Worm (Caenorhabditis elegans) whole organism, early embryonic: Measurements from ENCODE around the gene perm-3.

Source experiments
- F13C5.2 ChIP-seq: sonication (generic microtip); optimal IDR thresholded peaks from 2 replicates; lab custom pipeline; 2017; ENCODE audit warnings: mild to moderate bottlenecking, missing genetic modification characterization, inconsistent platforms, missing compliant biosample characterization
- aly-1 ChIP-seq: sonication (generic microtip); optimal IDR thresholded peaks from 2 replicates; lab custom pipeline; 2016; ENCODE audit warnings: missing genetic modification characterization, missing compliant biosample characterization
- ama-1 ChIP-seq: fragments of 150-350 bp; optimal IDR thresholded peaks from 2 replicates; lab custom pipeline; 2014
- ceh-13 ChIP-seq: fragments of 200-800 bp; sonication (Bioruptor generic); optimal IDR thresholded peaks from 2 replicates; lab custom pipeline; 2018; ENCODE audit warnings: mild to moderate bottlenecking, missing genetic modification characterization, missing compliant biosample characterization
- ets-7 ChIP-seq: sonication (generic microtip); optimal IDR thresholded peaks from 2 replicates; lab custom pipeline; 2016; ENCODE audit warnings: missing genotype, missing genetic modification characterization, missing compliant biosample characterization
- flt-1 ChIP-seq: fragments of 200-800 bp; sonication (Bioruptor generic); IDR thresholded peaks from 2 replicates; pipeline ENCODE4 v1.3.6; 2022; ENCODE audit warnings: missing genetic modification characterization, missing compliant biosample characterization
- hmbx-1 ChIP-seq: sonication (generic microtip); optimal IDR thresholded peaks from 2 replicates; lab custom pipeline; 2016; ENCODE audit warnings: mild to moderate bottlenecking, missing genetic modification characterization, missing compliant biosample characterization
- pes-1 ChIP-seq: fragments of 200-800 bp; sonication (Bioruptor generic); IDR thresholded peaks from 2 replicates; pipeline ENCODE4 v1.3.6; 2022; ENCODE audit warnings: missing genetic modification reagents, missing genetic modification characterization, missing compliant biosample characterization
- sea-1 ChIP-seq: fragments of 200-800 bp; sonication (Bioruptor generic); conservative IDR thresholded peaks from 2 replicates; pipeline ENCODE4 v1.3.6; 2022; ENCODE audit warnings: missing genetic modification characterization, missing compliant biosample characterization
- tbx-11 ChIP-seq: fragments of 200-800 bp; sonication (Bioruptor generic); IDR thresholded peaks from 2 replicates; pipeline ENCODE4 v1.3.6; 2022; ENCODE audit warnings: missing genetic modification characterization, missing compliant biosample characterization

DNA sequence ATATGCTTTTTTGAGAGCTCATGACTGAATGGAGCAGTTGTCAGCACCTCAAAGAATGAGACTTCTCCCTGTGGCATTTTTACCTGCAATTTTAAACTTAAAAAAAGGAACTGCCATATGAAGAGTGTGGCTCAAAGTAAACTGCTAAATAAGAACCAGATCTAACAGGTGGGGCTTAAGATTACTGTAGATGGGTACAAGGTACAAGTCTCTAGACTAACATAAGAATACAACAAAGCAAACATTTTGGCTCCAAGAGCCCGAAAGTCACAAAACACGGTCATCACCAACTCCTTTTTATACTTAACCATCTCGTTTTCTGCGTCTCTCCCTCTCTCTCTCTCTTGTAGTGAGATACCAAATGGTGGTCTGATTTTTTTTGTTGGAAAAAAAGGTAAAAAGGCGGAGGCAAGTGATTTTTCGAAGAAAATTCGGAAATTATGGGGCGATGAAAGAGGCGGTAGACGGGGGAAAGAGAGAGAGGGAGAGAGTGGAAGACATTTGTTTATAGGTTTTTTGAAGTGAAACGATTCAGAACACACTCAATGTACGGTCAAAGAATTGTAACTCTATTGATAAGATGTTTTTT, 6.0 kb downstream of the perm-3 start, which contains the start of gene elo-6:
- TF ChIP-seq ets-7 (tag; lab: Kevin White, UChicago) (no peak), hmbx-1 (tag; lab: Kevin White, UChicago) (no peak), ceh-13 (no peak), ama-1 (lab: Kevin White, UChicago) (no peak), tbx-11 (GFP tag; lab: Robert Waterston, UW) (no peak), sea-1 (GFP tag; lab: Robert Waterston, UW) (no peak), flt-1 (GFP tag; lab: Robert Waterston, UW) (no peak), pes-1 (GFP tag; lab: Robert Waterston, UW) (no peak), aly-1 (tag; lab: Kevin White, UChicago) (no peak), F13C5.2 (tag; lab: Kevin White, UChicago) (no peak)
